Fruit fly (Drosophila melanogaster) whole organism, larva: ENCODE results near the gene Lcp65Ad.

Experiments used
- noc ChIP-seq: fragments of 200-800 bp; sonication (Bioruptor generic); optimal IDR thresholded peaks from 3 replicates; lab custom pipeline; 2019; ENCODE audit warnings: missing biosample characterization, mild to moderate bottlenecking, missing genetic modification characterization, moderate library complexity

Lcp65Ad gene

dm6 chr3L:6154951-6155394 is 11.8 kb downstream of the Lcp65Ad start:
- TF ChIP-seq noc: no peak

- peak; percentile 15 for TF ChIP-seq noc
Measured at dm6 chr3L:6157327-6158032, 14.3 kb downstream of the Lcp65Ad start, which contains the start of gene CG13297. Gene CG13297 (minus strand): TSS chr3L:6157377.

- no peak for TF ChIP-seq noc
Measured at dm6 chr3L:6158530-6158929, 15.3 kb downstream of the Lcp65Ad start, which contains the start of gene Cpr65Ay. Gene Cpr65Ay (minus strand): TSS chr3L:6158630.

dm6 chr3L:6159863-6160262 is 16.7 kb downstream of the Lcp65Ad start:
- no peak for TF ChIP-seq noc

- TF ChIP-seq noc: no peak
Measured at dm6 chr3L:6160514-6160913, 17.3 kb downstream of the Lcp65Ad start, which contains the start of gene Cpr65Az. Gene Cpr65Az (plus strand): TSS chr3L:6160814.

- no peak for TF ChIP-seq noc
Measured at dm6 chr3L:6161997-6162396, 18.8 kb downstream of the Lcp65Ad start.

dm6 chr3L:6162483-6163128 is 19.4 kb downstream of the Lcp65Ad start, which contains the start of gene Prdm13:
Gene Prdm13 (plus strand): TSS chr3L:6163127.
- TF ChIP-seq noc: no peak

- no peak for TF ChIP-seq noc
Measured at dm6 chr3L:6173826-6174255, 30.6 kb downstream of the Lcp65Ad start, which contains the start of the genes fmt and CG7376. Gene fmt (minus strand): TSS chr3L:6173880. Gene CG7376 (plus strand): TSS chr3L:6174248.

- TF ChIP-seq noc: no peak
Measured at dm6 chr3L:6181776-6182175, 38.6 kb downstream of the Lcp65Ad start, which contains the start of gene CG10274. Gene CG10274 (minus strand): TSS chr3L:6181829.

- TF ChIP-seq noc: peak; percentile 72
Measured at dm6 chr3L:6184884-6185438, 41.8 kb downstream of the Lcp65Ad start, which contains the start of the genes D19B and CG43293. Gene D19B (minus strand): TSS chr3L:6184920. Gene CG43293 (plus strand): TSS chr3L:6185189.

- peak; percentile 33 for TF ChIP-seq noc
Measured at dm6 chr3L:6188995-6189927, 46.1 kb downstream of the Lcp65Ad start, which contains the start of the genes D19A and CG7386. Gene D19A (minus strand): TSS chr3L:6189123. Gene CG7386 (plus strand): TSS chr3L:6189745.

- peak; percentile 80 for TF ChIP-seq noc
Measured at dm6 chr3L:6192822-6193555, 49.8 kb downstream of the Lcp65Ad start, which contains the start of the genes Sf3b6 and Tnpo. Gene Sf3b6 (minus strand): TSS chr3L:6193179. Gene Tnpo (plus strand): TSS chr3L:6193480.
